Fruit fly (Drosophila melanogaster): ENCODE results near the gene CG2004.

CG2004 gene

dm6 chrX:8690003-8690402 is 24.7 kb downstream of the CG2004 start, which contains the start of the genes Ppt1 and Ogg1 (continued):
- no peak for TF ChIP-seq Abd-B (GFP tag; optimal IDR thresholded peaks at IDR 0.05)
- peak; percentile 75 for TF ChIP-seq CG2120 (GFP tag; optimal IDR thresholded peaks at IDR 0.05)
- peak; percentile 70 for TF ChIP-seq mam (GFP tag; optimal IDR thresholded peaks at IDR 0.05)
- TF ChIP-seq B-H1 (GFP tag; IDR thresholded peaks at IDR 0.05), result no peak; the same call in 2 of the 3 replicates
- TF ChIP-seq nerfin-1 (tag; optimal IDR thresholded peaks at IDR 0.05), result peak; percentile 40
- 0 out of 3 replicates have a peak, but pooled peaks have one; percentile 14 for TF ChIP-seq vnd (GFP tag; IDR thresholded peaks at IDR 0.05; ENCODE audit: partially characterized antibody)
- no peak for TF ChIP-seq ewg (GFP tag; optimal IDR thresholded peaks at IDR 0.05)
- TF ChIP-seq CG2129 (GFP tag; IDR thresholded peaks at IDR 0.05; ENCODE audit: partially characterized antibody), result no peak
- no peak for TF ChIP-seq emc (GFP tag; optimal IDR thresholded peaks at IDR 0.05)
- TF ChIP-seq inv (GFP tag; IDR thresholded peaks at IDR 0.05; ENCODE audit: partially characterized antibody), result no peak
- TF ChIP-seq Eip74EF (GFP tag; optimal IDR thresholded peaks at IDR 0.05), result no peak
- no peak for TF ChIP-seq CG12236 (GFP tag; optimal IDR thresholded peaks at IDR 0.05)
- TF ChIP-seq aop (GFP tag; IDR thresholded peaks at IDR 0.05), result no peak
- peak; percentile 48 for TF ChIP-seq CG17568 (GFP tag; optimal IDR thresholded peaks at IDR 0.05)
- peak; percentile 3 for TF ChIP-seq CrebB (tag; optimal IDR thresholded peaks at IDR 0.05)
- no peak for TF ChIP-seq CG8478 (optimal IDR thresholded peaks at IDR 0.05)
- peak; percentile 55 for TF ChIP-seq phol (tag; optimal IDR thresholded peaks at IDR 0.05)
- TF ChIP-seq sna (GFP tag; IDR thresholded peaks at IDR 0.05; ENCODE audit: partially characterized antibody), result peak; percentile 66; the same call in 1 of the 2 replicates
- no peak; the same call in none of the 2 replicates for TF ChIP-seq Dref (GFP tag; IDR thresholded peaks at IDR 0.05)
- peak; percentile 31 for TF ChIP-seq tap (tag; optimal IDR thresholded peaks at IDR 0.05)
- TF ChIP-seq CG7928 (GFP tag; optimal IDR thresholded peaks at IDR 0.05), result peak; percentile 60
- peak; percentile 30 for TF ChIP-seq CG15601 (tag; optimal IDR thresholded peaks at IDR 0.05)
- no peak for TF ChIP-seq BtbVII (GFP tag; optimal IDR thresholded peaks at IDR 0.05)
- TF ChIP-seq CG14860 (GFP tag; IDR thresholded peaks at IDR 0.05; ENCODE audit: partially characterized antibody), result 0 out of 3 replicates have a peak, but pooled peaks have one; percentile 8
- TF ChIP-seq ash1 (GFP tag; optimal IDR thresholded peaks at IDR 0.05), result no peak
- peak; percentile 24 for TF ChIP-seq Mad (GFP tag; optimal IDR thresholded peaks at IDR 0.05)
- TF ChIP-seq shn (GFP tag; optimal IDR thresholded peaks at IDR 0.05), result peak; percentile 56
- peak; percentile 16 for TF ChIP-seq p53 (GFP tag; optimal IDR thresholded peaks at IDR 0.05)
- no peak for TF ChIP-seq CG9876 (GFP tag; optimal IDR thresholded peaks at IDR 0.05)
- TF ChIP-seq slp2 (GFP tag; optimal IDR thresholded peaks at IDR 0.05), result peak; percentile 9
- TF ChIP-seq Hr3 (GFP tag; optimal IDR thresholded peaks at IDR 0.05), result peak; percentile 36
- TF ChIP-seq CG13123 (GFP tag; optimal IDR thresholded peaks at IDR 0.05), result peak; percentile 43
- no peak for TF ChIP-seq Opbp (GFP tag; IDR thresholded peaks at IDR 0.05; ENCODE audit: partially characterized antibody)
- no peak for TF ChIP-seq CG42726 (GFP tag; IDR thresholded peaks at IDR 0.05; ENCODE audit: partially characterized antibody)
- peak; percentile 36 for TF ChIP-seq Max (GFP tag; optimal IDR thresholded peaks at IDR 0.05)
- TF ChIP-seq CG12299 (tag; optimal IDR thresholded peaks at IDR 0.05), result peak; percentile 42
- peak; percentile 58 for TF ChIP-seq CG2678 (tag; optimal IDR thresholded peaks at IDR 0.05)
- no peak for TF ChIP-seq CG4360 (GFP tag; IDR thresholded peaks at IDR 0.05)
- TF ChIP-seq Antp (GFP tag; optimal IDR thresholded peaks at IDR 0.05), result peak; percentile 45
- TF ChIP-seq eve (GFP tag; optimal IDR thresholded peaks at IDR 0.05), result peak in 1 of 2 experiments; percentile 87
- TF ChIP-seq CG7556 (GFP tag; optimal IDR thresholded peaks at IDR 0.05), result peak; percentile 11
- TF ChIP-seq Atf-2 (GFP tag; optimal IDR thresholded peaks at IDR 0.05), result peak; percentile 53
- no peak for TF ChIP-seq gt (GFP tag; IDR thresholded peaks at IDR 0.05)
- no peak for TF ChIP-seq CG11456 (GFP tag; IDR thresholded peaks at IDR 0.05)
- no peak for TF ChIP-seq abd-A (tag; optimal IDR thresholded peaks at IDR 0.05)
- TF ChIP-seq luna (GFP tag; optimal IDR thresholded peaks at IDR 0.05), result no peak
- TF ChIP-seq Xrp1 (GFP tag; IDR thresholded peaks at IDR 0.05), result peak; percentile 33; the same call in 1 of the 2 replicates
- TF ChIP-seq ind (GFP tag; optimal IDR thresholded peaks at IDR 0.05), result peak; percentile 65
- TF ChIP-seq CG13624 (GFP tag; optimal IDR thresholded peaks at IDR 0.05), result peak; percentile 62
- TF ChIP-seq CG8924 (tag; optimal IDR thresholded peaks at IDR 0.05), result peak; percentile 27
- TF ChIP-seq ssp (GFP tag; IDR thresholded peaks at IDR 0.05), result no peak

All from whole organism, embryonic.